Fruit fly (Drosophila melanogaster): Measurements from ENCODE around the gene grk.

DNA sequence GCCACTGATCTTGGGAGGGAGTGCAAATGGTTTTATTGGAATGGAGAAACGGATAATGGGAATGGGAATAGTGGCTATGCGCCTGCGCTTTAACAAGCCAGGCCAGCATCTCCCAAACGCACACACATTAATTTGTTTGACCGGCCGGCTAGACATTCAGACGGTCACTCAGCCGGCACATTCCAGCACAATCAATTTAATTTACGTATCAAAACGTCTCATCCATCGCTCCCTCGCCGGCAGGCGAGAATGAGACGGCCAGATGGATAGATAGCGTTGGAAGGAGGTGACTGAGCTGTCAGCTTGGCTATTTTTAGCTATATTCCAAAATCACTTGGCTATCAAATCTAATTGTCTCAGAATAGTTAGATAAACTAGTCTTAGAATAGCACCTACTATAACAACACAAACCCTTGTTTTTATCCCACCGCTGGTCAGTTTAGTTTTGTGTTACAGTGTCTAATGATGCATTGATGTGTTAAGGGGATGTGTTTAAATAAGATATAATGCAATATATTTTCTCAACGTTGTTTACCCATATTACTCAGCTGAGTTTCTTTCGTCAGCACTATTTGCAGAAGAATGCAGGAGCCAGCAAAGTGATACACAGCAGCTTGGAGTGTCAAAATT, 9.8 kb downstream of the grk start:
- TF ChIP-seq CG8478 (optimal IDR thresholded peaks at IDR 0.05) (no peak), EcR (GFP tag; optimal IDR thresholded peaks at IDR 0.05) (no peak)
